Worm (Caenorhabditis elegans): ENCODE data around the gene Y26G10.5.

ce11 chrV:17699097-17699496 lies 1.5 kb downstream of the Y26G10.5 start, which contains the start of gene Y26G10.4:
- no peak for TF ChIP-seq W03F9.2 (tag; optimal IDR thresholded peaks at IDR 0.05)
- no peak for TF ChIP-seq him-1 (tag; optimal IDR thresholded peaks at IDR 0.05)
- no peak for TF ChIP-seq dao-5 (tag; optimal IDR thresholded peaks at IDR 0.05)

All from whole organism, L4/young adult.